Worm (Caenorhabditis elegans) whole organism, L1 larva: ENCODE measurements around the gene rpl-33.
"Not testable (repeated sequence)": the region's sequence is repeated elsewhere in the genome, so short reads cannot be mapped to it uniquely, and the experiment has no call there.

Source experiments
- Y116A8C.19 ChIP-seq: sonication (generic microtip); optimal IDR thresholded peaks from 2 replicates; lab custom pipeline; 2016; ENCODE audit warnings: missing compliant biosample characterization, missing genetic modification characterization, borderline replicate concordance
- aha-1 ChIP-seq: fragments of 150-350 bp; optimal IDR thresholded peaks from 2 replicates; lab custom pipeline; 2014; ENCODE audit warnings: missing biosample characterization, missing genetic modification characterization
- dpl-1 ChIP-seq, 3 experiments: fragments of 150-350 bp in 2 of 3; sonication (generic microtip) in 1 of 3; optimal IDR thresholded peaks; 2 replicates each; lab custom pipeline; 2014 to 2017; ENCODE audit warnings: missing biosample characterization in 3 of 3, missing genetic modification characterization in 3 of 3, missing genetic modification reagents in 3 of 3
- elt-3 ChIP-seq, 6 experiments: fragments of 150-350 bp in 1 of 6; sonication (generic microtip); optimal IDR thresholded peaks; 2 replicates each; lab custom pipeline; 2017 to 2018; ENCODE audit warnings: missing biosample characterization in 6 of 6, missing genetic modification characterization in 6 of 6, inconsistent platforms in 1 of 6
- mdl-1 ChIP-seq, 2 experiments: fragments of 150-350 bp; optimal IDR thresholded peaks; 2 replicates each; lab custom pipeline; 2014 to 2017; ENCODE audit warnings: missing biosample characterization in 2 of 2, missing genetic modification characterization in 2 of 2, inconsistent platforms in 1 of 2
- mep-1 ChIP-seq: fragments of 150-350 bp; optimal IDR thresholded peaks from 2 replicates; lab custom pipeline; 2014; ENCODE audit warnings: missing biosample characterization, missing genetic modification characterization
- sox-4 ChIP-seq: sonication (generic microtip); optimal IDR thresholded peaks from 2 replicates; lab custom pipeline; 2016; ENCODE audit warnings: missing genetic modification characterization, missing compliant biosample characterization
- unc-62 ChIP-seq: fragments of 150-350 bp; optimal IDR thresholded peaks from 2 replicates; lab custom pipeline; 2014; ENCODE audit warnings: missing biosample characterization, missing genetic modification reagents, missing genetic modification characterization
- unc-86 ChIP-seq: sonication (generic microtip); optimal IDR thresholded peaks from 2 replicates; lab custom pipeline; 2016; ENCODE audit warnings: missing genetic modification characterization, missing compliant biosample characterization
- vab-15 ChIP-seq: sonication (generic microtip); optimal IDR thresholded peaks from 2 replicates; lab custom pipeline; 2017; ENCODE audit warnings: missing genotype, mild to moderate bottlenecking, missing genetic modification characterization, missing compliant biosample characterization
- ztf-11 ChIP-seq, 2 experiments: sonication (generic microtip); optimal IDR thresholded peaks; 2 replicates each; lab custom pipeline; 2016 to 2017; ENCODE audit warnings: missing genetic modification characterization in 2 of 2, missing biosample characterization in 1 of 2, missing compliant biosample characterization in 1 of 2

DNA sequence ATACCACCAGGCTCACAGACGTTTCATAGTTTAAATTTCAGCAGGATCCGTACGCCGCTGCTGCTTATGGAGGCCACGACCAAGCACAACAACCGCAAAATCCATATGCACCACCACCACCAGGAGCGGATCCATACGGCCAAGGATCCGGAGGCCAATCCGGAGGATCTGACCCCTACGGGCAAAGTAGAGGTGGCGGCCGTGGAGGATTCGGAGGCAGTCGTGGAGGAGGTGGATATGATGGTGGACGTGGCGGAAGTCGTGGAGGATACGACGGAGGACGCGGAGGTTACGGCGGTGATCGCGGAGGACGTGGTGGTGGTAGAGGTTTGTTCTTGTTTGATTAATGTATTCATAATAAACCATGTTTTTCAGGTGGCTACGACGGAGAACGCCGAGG lies 47.7 kb downstream of the rpl-33 start:
- TF ChIP-seq Y116A8C.19 (tag; lab: Kevin White, UChicago); mep-1 (tag; lab: Kevin White, UChicago); elt-3 (tag; optimal IDR thresholded peaks at IDR 0.05; lab: Kevin White, UChicago); ztf-11 (tag; optimal IDR thresholded peaks at IDR 0.05; lab: Kevin White, UChicago); unc-62; vab-15; sox-4 (tag; lab: Kevin White, UChicago); mdl-1 (tag; optimal IDR thresholded peaks at IDR 0.05; lab: Kevin White, UChicago); unc-86 (tag; lab: Kevin White, UChicago); dpl-1 (GFP tag; optimal IDR thresholded peaks at IDR 0.05; lab: Kevin White, UChicago); aha-1 (tag; lab: Kevin White, UChicago): not testable (repeated sequence)
